Worm (Caenorhabditis elegans): ENCODE measurements around the gene lips-9.

- TF ChIP-seq ceh-82 (tag; optimal IDR thresholded peaks at IDR 0.05), result no peak
- no peak for TF ChIP-seq nhr-12 (tag; optimal IDR thresholded peaks at IDR 0.05)
- no peak for TF ChIP-seq unc-39 (tag; optimal IDR thresholded peaks at IDR 0.05)
- TF ChIP-seq unc-62 (GFP tag; optimal IDR thresholded peaks at IDR 0.05), result no peak
- no peak for TF ChIP-seq ztf-11 (tag; optimal IDR thresholded peaks at IDR 0.05)
- TF ChIP-seq nhr-23 (tag; optimal IDR thresholded peaks at IDR 0.05), result no peak
- no peak for TF ChIP-seq fos-1 (tag; optimal IDR thresholded peaks at IDR 0.05)
- no peak for TF ChIP-seq nhr-11 (tag; optimal IDR thresholded peaks at IDR 0.05)
- TF ChIP-seq lin-39 (tag; optimal IDR thresholded peaks at IDR 0.05), result no peak
- no peak for TF ChIP-seq R02D3.7 (tag; optimal IDR thresholded peaks at IDR 0.05)
- TF ChIP-seq unc-55 (GFP tag; optimal IDR thresholded peaks at IDR 0.05), result no peak
- TF ChIP-seq nhr-77 (tag; optimal IDR thresholded peaks at IDR 0.05), result no peak
- TF ChIP-seq nhr-25 (tag; optimal IDR thresholded peaks at IDR 0.05), result no peak
These were observed 13.7 kb downstream of the lips-9 start for ce11 chrII:12921478-12921877.

All from whole organism, L2 larva.